Fruit fly (Drosophila melanogaster): ENCODE data around the gene CG2258.

DNA sequence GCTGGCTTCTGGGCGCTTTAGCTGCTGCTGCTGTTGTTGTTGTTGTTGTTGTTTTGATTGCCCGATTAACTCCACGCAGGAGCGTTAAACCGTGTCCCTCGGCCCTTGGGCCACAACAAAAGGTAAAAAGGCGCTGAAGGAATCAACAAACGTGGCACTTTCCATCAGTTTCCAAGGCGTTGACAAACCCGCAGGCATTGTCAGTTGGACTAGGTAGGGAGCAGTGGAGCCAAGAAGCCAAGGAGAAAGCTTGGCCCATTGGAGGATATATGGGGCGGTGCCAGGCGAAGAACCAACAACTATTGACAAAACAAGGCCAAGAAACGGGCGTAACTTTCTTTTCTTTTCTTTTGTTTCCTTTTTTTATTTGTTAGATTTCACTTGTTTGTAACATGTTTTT lies 14.8 kb downstream of the CG2258 start, which contains the start of gene CG2256:
- TF ChIP-seq Mnt (GFP tag; optimal IDR thresholded peaks at IDR 0.05) (no peak), cnc (optimal IDR thresholded peaks at IDR 0.05) (no peak), CG1620 (GFP tag; optimal IDR thresholded peaks at IDR 0.05) (no peak), CG12768 (GFP tag; optimal IDR thresholded peaks at IDR 0.05) (no peak)
